Worm (Caenorhabditis elegans) whole organism, late embryonic: ENCODE measurements around the gene F02D8.1.

Experiments
- C08G9.2 ChIP-seq: sonication (generic microtip); optimal IDR thresholded peaks from 2 replicates; lab custom pipeline; 2016; ENCODE audit warnings: mild to moderate bottlenecking, missing genetic modification characterization, moderate library complexity, missing compliant biosample characterization
- C38D4.7 ChIP-seq: fragments of 200-800 bp; sonication (Bioruptor generic); optimal IDR thresholded peaks from 2 replicates; lab custom pipeline; 2018; ENCODE audit warnings: mild to moderate bottlenecking, missing genetic modification characterization, moderate library complexity, missing compliant biosample characterization
- K02D7.2 ChIP-seq: sonication (generic microtip); optimal IDR thresholded peaks from 2 replicates; lab custom pipeline; 2017; ENCODE audit warnings: mild to moderate bottlenecking, missing genetic modification characterization, missing compliant biosample characterization
- T23F11.4 ChIP-seq: fragments of 200-800 bp; sonication (Bioruptor generic); optimal IDR thresholded peaks from 2 replicates; lab custom pipeline; 2018; ENCODE audit warnings: mild to moderate bottlenecking, missing genetic modification characterization, missing compliant biosample characterization
- ahr-1 ChIP-seq: sonication (generic microtip); optimal IDR thresholded peaks from 2 replicates; lab custom pipeline; 2016; ENCODE audit warnings: missing genetic modification characterization, missing compliant biosample characterization
- ama-1 ChIP-seq: fragments of 150-350 bp; optimal IDR thresholded peaks from 2 replicates; lab custom pipeline; 2014
- ceh-14 ChIP-seq: sonication (generic microtip); optimal IDR thresholded peaks from 2 replicates; lab custom pipeline; 2016; ENCODE audit warnings: missing genotype, missing genetic modification characterization, missing compliant biosample characterization
- ceh-19 ChIP-seq: fragments of 200-800 bp; sonication (Bioruptor generic); optimal IDR thresholded peaks from 2 replicates; lab custom pipeline; 2018; ENCODE audit warnings: mild to moderate bottlenecking, missing genetic modification characterization, missing compliant biosample characterization
- ceh-22 ChIP-seq: sonication (generic microtip); optimal IDR thresholded peaks from 2 replicates; lab custom pipeline; 2017; ENCODE audit warnings: missing biosample characterization, missing genetic modification characterization
- ceh-24 ChIP-seq: sonication (generic microtip); optimal IDR thresholded peaks from 2 replicates; lab custom pipeline; 2016; ENCODE audit warnings: mild to moderate bottlenecking, missing genetic modification characterization, missing compliant biosample characterization
- ceh-31 ChIP-seq: sonication (generic microtip); optimal IDR thresholded peaks from 2 replicates; lab custom pipeline; 2016; ENCODE audit warnings: missing genetic modification characterization, missing compliant biosample characterization
- ceh-34 ChIP-seq: sonication (generic microtip); optimal IDR thresholded peaks from 2 replicates; lab custom pipeline; 2016; ENCODE audit warnings: mild to moderate bottlenecking, missing genetic modification characterization, missing compliant biosample characterization
- ceh-45 ChIP-seq: fragments of 200-800 bp; sonication (Bioruptor generic); IDR thresholded peaks from 2 replicates; pipeline ENCODE4 v1.3.6; 2022; ENCODE audit warnings: missing genetic modification reagents, missing genetic modification characterization, missing compliant biosample characterization
- ceh-6 ChIP-seq: fragments of 200-800 bp; sonication (Bioruptor generic); optimal IDR thresholded peaks from 2 replicates; lab custom pipeline; 2018; ENCODE audit warnings: mild to moderate bottlenecking, missing genetic modification characterization, missing compliant biosample characterization
- elt-4 ChIP-seq: sonication (generic microtip); optimal IDR thresholded peaks from 2 replicates; lab custom pipeline; 2016; ENCODE audit warnings: missing genetic modification characterization, missing compliant biosample characterization
- fax-1 ChIP-seq: sonication (generic microtip); optimal IDR thresholded peaks from 2 replicates; lab custom pipeline; 2016; ENCODE audit warnings: missing genotype, missing genetic modification characterization, missing compliant biosample characterization
- fkh-6 ChIP-seq: sonication (generic microtip); optimal IDR thresholded peaks from 2 replicates; lab custom pipeline; 2016; ENCODE audit warnings: missing genetic modification characterization, missing compliant biosample characterization
- gmeb-2 ChIP-seq: sonication (generic microtip); optimal IDR thresholded peaks from 2 replicates; lab custom pipeline; 2016; ENCODE audit warnings: missing genetic modification characterization, inconsistent platforms, missing compliant biosample characterization
- hlh-30 ChIP-seq: sonication (generic microtip); optimal IDR thresholded peaks from 2 replicates; lab custom pipeline; 2017; ENCODE audit warnings: antibody characterized with exemption, missing genetic modification characterization, missing compliant biosample characterization; ENCODE audit not compliant: insufficient read depth
- madf-2 ChIP-seq: sonication (generic microtip); optimal IDR thresholded peaks from 2 replicates; lab custom pipeline; 2017; ENCODE audit warnings: missing genetic modification characterization, missing compliant biosample characterization
- mec-3 ChIP-seq: sonication (generic microtip); optimal IDR thresholded peaks from 2 replicates; lab custom pipeline; 2016; ENCODE audit warnings: borderline replicate concordance, missing genetic modification characterization, missing compliant biosample characterization
- nfya-1 ChIP-seq: sonication (generic microtip); optimal IDR thresholded peaks from 2 replicates; lab custom pipeline; 2017; ENCODE audit warnings: missing genetic modification characterization, mild to moderate bottlenecking, missing compliant biosample characterization, antibody characterized with exemption, moderate library complexity
- nhr-11 ChIP-seq: fragments of 150-350 bp; optimal IDR thresholded peaks from 2 replicates; lab custom pipeline; 2014; ENCODE audit warnings: missing biosample characterization, missing genetic modification characterization
- odd-2 ChIP-seq: sonication (generic microtip); optimal IDR thresholded peaks from 2 replicates; lab custom pipeline; 2017; ENCODE audit warnings: antibody characterized with exemption, mild to moderate bottlenecking, missing genetic modification characterization, missing compliant biosample characterization
- pag-3 ChIP-seq: sonication (generic microtip); optimal IDR thresholded peaks from 2 replicates; lab custom pipeline; 2016; ENCODE audit warnings: missing compliant biosample characterization, missing genetic modification characterization, borderline replicate concordance
- pat-9 ChIP-seq: fragments of 200-800 bp; sonication (Bioruptor generic); optimal IDR thresholded peaks from 2 replicates; lab custom pipeline; 2018; ENCODE audit warnings: mild to moderate bottlenecking, missing genetic modification characterization, moderate library complexity, missing compliant biosample characterization
- pha-2 ChIP-seq: sonication (generic microtip); optimal IDR thresholded peaks from 2 replicates; lab custom pipeline; 2017; ENCODE audit warnings: mild to moderate bottlenecking, missing genetic modification characterization, missing compliant biosample characterization
- pha-4 ChIP-seq: fragments of 150-350 bp; optimal IDR thresholded peaks from 2 replicates; lab custom pipeline; 2018; ENCODE audit warnings: missing biosample characterization, missing genetic modification reagents, missing genetic modification characterization
- pros-1 ChIP-seq: fragments of 150-350 bp; optimal IDR thresholded peaks from 2 replicates; lab custom pipeline; 2014; ENCODE audit warnings: missing biosample characterization, missing genetic modification reagents, missing genetic modification characterization
- sdc-2 ChIP-seq: sonication (generic microtip); optimal IDR thresholded peaks from 2 replicates; lab custom pipeline; 2016; ENCODE audit warnings: missing genotype, missing genetic modification characterization, missing compliant biosample characterization
- sox-2 ChIP-seq: fragments of 200-800 bp; sonication (Bioruptor generic); IDR thresholded peaks from 2 replicates; pipeline ENCODE4 v1.3.6; 2022; ENCODE audit warnings: missing genetic modification reagents, missing genetic modification characterization, missing compliant biosample characterization
- sox-4 ChIP-seq: sonication (generic microtip); optimal IDR thresholded peaks from 2 replicates; lab custom pipeline; 2017; ENCODE audit warnings: mild to moderate bottlenecking, missing genetic modification characterization, inconsistent platforms, missing compliant biosample characterization
- syd-9 ChIP-seq: sonication (generic microtip); optimal IDR thresholded peaks from 2 replicates; lab custom pipeline; 2016; ENCODE audit warnings: mild to moderate bottlenecking, missing genetic modification characterization, moderate library complexity, missing compliant biosample characterization
- tbx-2 ChIP-seq: sonication (generic microtip); optimal IDR thresholded peaks from 2 replicates; lab custom pipeline; 2016; ENCODE audit warnings: missing genetic modification characterization, missing compliant biosample characterization
- tbx-7 ChIP-seq: sonication (generic microtip); optimal IDR thresholded peaks from 2 replicates; lab custom pipeline; 2016; ENCODE audit warnings: missing genotype, missing genetic modification characterization, missing compliant biosample characterization
- ttx-3 ChIP-seq: sonication (generic microtip); optimal IDR thresholded peaks from 2 replicates; lab custom pipeline; 2016; ENCODE audit warnings: missing genetic modification reagents, missing genetic modification characterization, missing compliant biosample characterization
- unc-55 ChIP-seq: sonication (generic microtip); optimal IDR thresholded peaks from 2 replicates; lab custom pipeline; 2017; ENCODE audit warnings: missing biosample characterization, missing genetic modification reagents, missing genetic modification characterization

The F02D8.1 gene

ce11 chrV:15002184-15002690 is 23.7 kb upstream of the F02D8.1 start, which contains the start of the genes fib-1 and mut-15 (continued):
- TF ChIP-seq pha-4 (no peak), mec-3 (tag; lab: Kevin White, UChicago) (peak; percentile 94), ceh-6 (GFP tag; lab: Kevin White, UChicago) (peak; percentile 30), ttx-3 (tag; lab: Kevin White, UChicago) (peak; percentile 45), fax-1 (tag; lab: Kevin White, UChicago) (peak; percentile 90), nhr-11 (tag; lab: Kevin White, UChicago) (no peak), ceh-22 (no peak), C08G9.2 (tag; lab: Kevin White, UChicago) (peak; percentile 97), K02D7.2 (no peak), syd-9 (tag; lab: Kevin White, UChicago) (peak; percentile 76), odd-2 (tag; lab: Kevin White, UChicago) (no peak), ceh-31 (tag; lab: Kevin White, UChicago) (peak; percentile 99), sdc-2 (peak; percentile 65), pros-1 (tag; lab: Kevin White, UChicago) (peak; percentile 3), elt-4 (tag; lab: Kevin White, UChicago) (no peak), sox-4 (tag; lab: Kevin White, UChicago) (peak; percentile 21), tbx-2 (tag; lab: Kevin White, UChicago) (peak; percentile 98)

- TF ChIP-seq tbx-7 (tag; lab: Kevin White, UChicago) (no peak), ceh-34 (tag; lab: Kevin White, UChicago) (no peak), fkh-6 (no peak), pat-9 (tag; lab: Kevin White, UChicago) (no peak), gmeb-2 (tag; lab: Kevin White, UChicago) (no peak), pha-2 (tag; lab: Kevin White, UChicago) (no peak), ceh-45 (GFP tag; lab: Robert Waterston, UW) (no peak), sox-2 (GFP tag; lab: Robert Waterston, UW) (no peak), ama-1 (lab: Kevin White, UChicago) (no peak), sox-4 (tag; lab: Kevin White, UChicago) (no peak), C38D4.7 (no peak), hlh-30 (tag; lab: Kevin White, UChicago) (no peak), T23F11.4 (GFP tag; lab: Kevin White, UChicago) (no peak), ceh-31 (tag; lab: Kevin White, UChicago) (no peak), ceh-24 (tag; lab: Kevin White, UChicago) (no peak), pag-3 (no peak), unc-55 (GFP tag; lab: Kevin White, UChicago) (no peak), ceh-19 (GFP tag; lab: Kevin White, UChicago) (no peak)
These were observed 23.0 kb upstream of the F02D8.1 start for ce11 chrV:15001536-15001935.

- TF ChIP-seq elt-4 (tag; lab: Kevin White, UChicago) (no peak), nfya-1 (tag; lab: Kevin White, UChicago) (no peak), madf-2 (no peak), tbx-7 (tag; lab: Kevin White, UChicago) (no peak), ahr-1 (tag; lab: Kevin White, UChicago) (no peak), ceh-14 (no peak), K02D7.2 (no peak)
These were observed 21.7 kb upstream of the F02D8.1 start, which contains the start of gene rps-16 for ce11 chrV:15000055-15000704. Gene rps-16, minus strand, starts transcription at chrV:15000541.
